Worm (Caenorhabditis elegans) whole organism, L1 larva: ENCODE data around the gene col-185.

Experiments used
- blmp-1 ChIP-seq: fragments of 150-350 bp; optimal IDR thresholded peaks from 2 replicates; lab custom pipeline; 2014; ENCODE audit warnings: missing biosample characterization, missing genetic modification characterization
- efl-1 ChIP-seq, 4 experiments: fragments of 150-350 bp; optimal IDR thresholded peaks in 3 of 4; peaks in 1 of 4; 1 replicate in 1 of 4; 2 replicates in 3 of 4; lab custom pipeline; 2014; ENCODE audit warnings: missing biosample characterization in 2 of 4, missing genetic modification characterization in 2 of 4, missing genetic modification reagents in 2 of 4
- elt-2 ChIP-seq: sonication (generic microtip); optimal IDR thresholded peaks from 2 replicates; lab custom pipeline; 2016; ENCODE audit warnings: missing genetic modification characterization, mild to moderate bottlenecking, inconsistent platforms, missing compliant biosample characterization, missing genetic modification reagents
- fkh-8 ChIP-seq: sonication (generic microtip); optimal IDR thresholded peaks from 2 replicates; lab custom pipeline; 2016; ENCODE audit warnings: mild to moderate bottlenecking, missing genetic modification characterization, missing compliant biosample characterization
- mdl-1 ChIP-seq, 2 experiments: fragments of 150-350 bp; optimal IDR thresholded peaks; 2 replicates each; lab custom pipeline; 2014 to 2017; ENCODE audit warnings: missing biosample characterization in 2 of 2, missing genetic modification characterization in 2 of 2, inconsistent platforms in 1 of 2
- nhr-12 ChIP-seq: sonication (generic microtip); optimal IDR thresholded peaks from 2 replicates; lab custom pipeline; 2017; ENCODE audit warnings: missing biosample characterization, missing genetic modification characterization
- nhr-237 ChIP-seq: fragments of 150-350 bp; optimal IDR thresholded peaks from 2 replicates; lab custom pipeline; 2014; ENCODE audit warnings: missing biosample characterization, missing genetic modification characterization
- pag-3 ChIP-seq: sonication (generic microtip); optimal IDR thresholded peaks from 2 replicates; lab custom pipeline; 2017; ENCODE audit warnings: missing genetic modification characterization, mild to moderate bottlenecking, missing compliant biosample characterization, antibody characterized with exemption, borderline replicate concordance; ENCODE audit not compliant: insufficient read depth
- tbx-2 ChIP-seq: sonication (generic microtip); optimal IDR thresholded peaks from 2 replicates; lab custom pipeline; 2016; ENCODE audit warnings: missing genetic modification characterization, missing compliant biosample characterization
- unc-62 ChIP-seq: fragments of 150-350 bp; optimal IDR thresholded peaks from 2 replicates; lab custom pipeline; 2014; ENCODE audit warnings: missing biosample characterization, missing genetic modification reagents, missing genetic modification characterization
- zag-1 ChIP-seq: fragments of 150-350 bp; optimal IDR thresholded peaks from 2 replicates; lab custom pipeline; 2014; ENCODE audit warnings: missing biosample characterization, missing genetic modification characterization

DNA sequence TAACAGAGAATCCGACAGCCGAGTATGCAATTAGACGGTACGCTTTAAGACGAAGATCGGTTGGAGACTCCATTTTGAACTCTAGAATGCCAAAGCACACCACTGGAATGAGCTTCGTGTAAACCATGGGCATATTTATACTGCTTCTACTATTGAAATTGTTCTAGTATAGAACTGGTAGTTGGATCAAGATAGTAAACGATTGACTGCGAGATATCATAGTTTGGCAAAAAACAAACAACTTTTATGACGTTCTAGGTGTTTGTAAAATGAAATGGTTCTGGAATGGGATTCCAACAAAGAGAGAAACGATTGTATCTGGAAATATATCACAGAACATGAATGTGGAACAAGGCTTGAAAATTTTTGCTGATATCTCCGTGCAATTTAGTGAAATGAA is at the start of gene col-185:
- TF ChIP-seq unc-62 (GFP tag; lab: Kevin White, UChicago) (no peak), fkh-8 (tag; lab: Kevin White, UChicago) (no peak), pag-3 (no peak), blmp-1 (no peak), efl-1 (optimal IDR thresholded peaks at IDR 0.05; lab: Kevin White, UChicago) (no peak), efl-1 (GFP tag; optimal IDR thresholded peaks at IDR 0.05 in 1 of 2; lab: Kevin White, UChicago) (no peak), mdl-1 (tag; optimal IDR thresholded peaks at IDR 0.05; lab: Kevin White, UChicago) (no peak), tbx-2 (tag; lab: Kevin White, UChicago) (no peak), elt-2 (no peak), nhr-237 (tag; lab: Kevin White, UChicago) (no peak), zag-1 (no peak), nhr-12 (tag; lab: Kevin White, UChicago) (no peak)
